Fruit fly (Drosophila melanogaster) whole organism, embryonic: Measurements from ENCODE around the gene CG15882.

Experiments used
- Atf-2 ChIP-seq: fragments of 200-800 bp; sonication (Bioruptor generic); optimal IDR thresholded peaks from 2 replicates; lab custom pipeline; 2016; ENCODE audit warnings: missing biosample characterization, missing genetic modification characterization
- CG10321 ChIP-seq: fragments of 200-800 bp; sonication (Bioruptor generic); IDR thresholded peaks from 2 replicates; pipeline ENCODE4 v1.3.6; 2022; ENCODE audit warnings: missing biosample characterization, missing genetic modification characterization
- CG11398 ChIP-seq: fragments of 200-800 bp; sonication (Bioruptor generic); optimal IDR thresholded peaks from 2 replicates; lab custom pipeline; 2016; ENCODE audit warnings: missing biosample characterization, missing genetic modification characterization
- CG11456 ChIP-seq: fragments of 200-800 bp; sonication (Bioruptor generic); IDR thresholded peaks from 3 replicates; pipeline ENCODE4 v1.3.6; 2022; ENCODE audit warnings: missing biosample characterization, missing genetic modification characterization
- CG11723 ChIP-seq: fragments of 200-800 bp; sonication (Bioruptor generic); optimal IDR thresholded peaks from 2 replicates; lab custom pipeline; 2017; ENCODE audit warnings: missing biosample characterization, mild to moderate bottlenecking, missing genetic modification characterization
- CG12155 ChIP-seq: fragments of 200-800 bp; sonication (Bioruptor generic); optimal IDR thresholded peaks from 3 replicates; lab custom pipeline; 2016; ENCODE audit warnings: missing biosample characterization, missing genetic modification characterization
- CG12659 ChIP-seq: fragments of 200-800 bp; sonication (Bioruptor generic); optimal IDR thresholded peaks from 3 replicates; lab custom pipeline; 2017; ENCODE audit warnings: mild to moderate bottlenecking, missing biosample characterization, missing genetic modification reagents, missing genetic modification characterization
- CG12769 ChIP-seq: fragments of 200-800 bp; sonication (Bioruptor generic); optimal IDR thresholded peaks from 2 replicates; lab custom pipeline; 2019; ENCODE audit warnings: missing biosample characterization, mild to moderate bottlenecking, missing genetic modification characterization, moderate library complexity
- CG14860 ChIP-seq: fragments of 200-800 bp; sonication (Bioruptor generic); IDR thresholded peaks from 3 replicates; pipeline ENCODE4 v1.3.6; 2022; ENCODE audit warnings: missing biosample characterization, missing genetic modification characterization; ENCODE audit not compliant: partially characterized antibody
- CG15479 ChIP-seq: fragments of 200-800 bp; sonication (Bioruptor generic); optimal IDR thresholded peaks from 3 replicates; lab custom pipeline; 2019; ENCODE audit warnings: missing biosample characterization, mild to moderate bottlenecking, missing genetic modification characterization, moderate library complexity
- CG17359 ChIP-seq: fragments of 200-800 bp; sonication (Bioruptor generic); optimal IDR thresholded peaks from 3 replicates; lab custom pipeline; 2018; ENCODE audit warnings: missing biosample characterization, mild to moderate bottlenecking, missing genetic modification characterization, moderate library complexity
- CG18011 ChIP-seq: fragments of 200-800 bp; sonication (Bioruptor generic); optimal IDR thresholded peaks from 2 replicates; lab custom pipeline; 2017; ENCODE audit warnings: missing biosample characterization, missing genetic modification characterization, mild to moderate bottlenecking, moderate library complexity, missing genotype
- CG18764 ChIP-seq: fragments of 200-800 bp; sonication (Bioruptor generic); optimal IDR thresholded peaks from 3 replicates; lab custom pipeline; 2016; ENCODE audit warnings: missing biosample characterization, missing genetic modification characterization
- CG2129 ChIP-seq: fragments of 200-800 bp; sonication (Bioruptor generic); IDR thresholded peaks from 2 replicates; pipeline ENCODE4 v1.3.6; 2022; ENCODE audit warnings: missing biosample characterization, missing genetic modification characterization; ENCODE audit not compliant: partially characterized antibody
- CG2678 ChIP-seq: fragments of 200-800 bp; sonication (Bioruptor generic); optimal IDR thresholded peaks from 3 replicates; lab custom pipeline; 2019; ENCODE audit warnings: missing biosample characterization, mild to moderate bottlenecking, missing genetic modification characterization, moderate library complexity
- CG2889 ChIP-seq: fragments of 200-800 bp; sonication (Bioruptor generic); IDR thresholded peaks from 3 replicates; pipeline ENCODE4 v1.3.6; 2022; ENCODE audit warnings: missing biosample characterization, missing genetic modification characterization
- CG30431 ChIP-seq: fragments of 200-800 bp; sonication (Bioruptor generic); optimal IDR thresholded peaks from 2 replicates; lab custom pipeline; 2017; ENCODE audit warnings: missing biosample characterization, missing genetic modification characterization
- CG31441 ChIP-seq: fragments of 200-800 bp; sonication (Bioruptor generic); IDR thresholded peaks from 2 replicates; pipeline ENCODE4 v1.3.6; 2022; ENCODE audit warnings: missing biosample characterization, missing genetic modification characterization
- CG32532 ChIP-seq: fragments of 200-800 bp; sonication (Bioruptor generic); IDR thresholded peaks from 2 replicates; pipeline ENCODE4 v1.3.6; 2022; ENCODE audit warnings: missing biosample characterization, missing genetic modification characterization
- CG32772 ChIP-seq: fragments of 200-800 bp; sonication (Bioruptor generic); IDR thresholded peaks from 2 replicates; pipeline ENCODE4 v1.3.6; 2022; ENCODE audit warnings: missing biosample characterization, missing genetic modification characterization
- CG3281 ChIP-seq: fragments of 200-800 bp; sonication (Bioruptor generic); optimal IDR thresholded peaks from 3 replicates; lab custom pipeline; 2017; ENCODE audit warnings: missing biosample characterization, mild to moderate bottlenecking, missing genetic modification characterization
- CG4404 ChIP-seq: fragments of 200-800 bp; sonication (Bioruptor generic); IDR thresholded peaks from 2 replicates; pipeline ENCODE4 v1.3.6; 2022; ENCODE audit warnings: missing biosample characterization, missing genetic modification characterization
- CG4820 ChIP-seq: fragments of 200-800 bp; sonication (Bioruptor generic); optimal IDR thresholded peaks from 3 replicates; lab custom pipeline; 2016; ENCODE audit warnings: missing biosample characterization, missing genetic modification characterization
- CG6689 ChIP-seq: fragments of 200-800 bp; sonication (Bioruptor generic); IDR thresholded peaks from 2 replicates; pipeline ENCODE4 v1.3.6; 2022; ENCODE audit warnings: missing biosample characterization, missing genetic modification characterization
- CG7556 ChIP-seq: fragments of 200-800 bp; sonication (Bioruptor generic); optimal IDR thresholded peaks from 2 replicates; lab custom pipeline; 2017; ENCODE audit warnings: missing biosample characterization, mild to moderate bottlenecking, missing genetic modification characterization
- CTCF ChIP-seq: fragments of 200-800 bp; sonication (Bioruptor generic); optimal IDR thresholded peaks from 2 replicates; lab custom pipeline; 2017; ENCODE audit warnings: missing biosample characterization, mild to moderate bottlenecking, missing genetic modification characterization, moderate library complexity
- Dad ChIP-seq: fragments of 200-800 bp; sonication (Bioruptor generic); optimal IDR thresholded peaks from 3 replicates; lab custom pipeline; 2016; ENCODE audit warnings: missing biosample characterization, missing genetic modification characterization
- Dref ChIP-seq: fragments of 200-800 bp; sonication (Bioruptor generic); IDR thresholded peaks from 2 replicates; pipeline ENCODE4 v1.3.6; 2022; ENCODE audit warnings: missing biosample characterization, missing genetic modification characterization
- ERR ChIP-seq: fragments of 200-800 bp; sonication (Bioruptor generic); optimal IDR thresholded peaks from 2 replicates; lab custom pipeline; 2016; ENCODE audit warnings: missing biosample characterization, missing genetic modification characterization
- HmgZ ChIP-seq: fragments of 200-800 bp; sonication (Bioruptor generic); optimal IDR thresholded peaks from 2 replicates; lab custom pipeline; 2018; ENCODE audit warnings: missing biosample characterization, mild to moderate bottlenecking, missing genetic modification characterization
- Hr78 ChIP-seq, 2 experiments: fragments of 200-800 bp in 1 of 2; fragments of >200 bp in 1 of 2; sonication (Bioruptor generic) in 1 of 2; optimal IDR thresholded peaks; 2 replicates each; lab custom pipeline; 2017 to 2019; ENCODE audit warnings: missing biosample characterization in 2 of 2, missing genetic modification characterization in 2 of 2, mild to moderate bottlenecking in 1 of 2, moderate library complexity in 1 of 2
- Ravus ChIP-seq: fragments of 200-800 bp; sonication (Bioruptor generic); IDR thresholded peaks from 2 replicates; pipeline ENCODE4 v1.3.6; 2022; ENCODE audit warnings: missing biosample characterization, missing genetic modification characterization
- Tbp ChIP-seq: fragments of >200 bp; optimal IDR thresholded peaks from 2 replicates; lab custom pipeline; 2018; ENCODE audit warnings: missing biosample characterization, missing genetic modification characterization
- Vsx1 ChIP-seq: fragments of 200-800 bp; sonication (Bioruptor generic); optimal IDR thresholded peaks from 2 replicates; lab custom pipeline; 2017; ENCODE audit warnings: missing biosample characterization, mild to moderate bottlenecking, missing genetic modification characterization, missing genetic modification reagents
- ap ChIP-seq: fragments of 200-800 bp; sonication (Bioruptor generic); IDR thresholded peaks from 2 replicates; pipeline ENCODE4 v1.3.6; 2022; ENCODE audit warnings: missing biosample characterization, missing genetic modification characterization
- bab2 ChIP-seq: fragments of 200-800 bp; sonication (Bioruptor generic); optimal IDR thresholded peaks from 2 replicates; lab custom pipeline; 2016; ENCODE audit warnings: missing biosample characterization, missing genetic modification characterization
- bsh ChIP-seq, 2 experiments: fragments of 200-800 bp; sonication (Bioruptor generic); optimal IDR thresholded peaks; 2 replicates each; lab custom pipeline; 2017 to 2018; ENCODE audit warnings: mild to moderate bottlenecking in 2 of 2, missing biosample characterization in 2 of 2, missing genetic modification characterization in 2 of 2, moderate library complexity in 1 of 2
- cad ChIP-seq: fragments of >200 bp; optimal IDR thresholded peaks from 2 replicates; lab custom pipeline; 2017; ENCODE audit warnings: missing biosample characterization, missing genetic modification characterization
- da ChIP-seq: fragments of 200-800 bp; sonication (Bioruptor generic); optimal IDR thresholded peaks from 2 replicates; lab custom pipeline; 2016; ENCODE audit warnings: missing biosample characterization, missing genetic modification characterization
- dm ChIP-seq: fragments of 200-800 bp; sonication (Bioruptor generic); optimal IDR thresholded peaks from 3 replicates; lab custom pipeline; 2016; ENCODE audit warnings: missing biosample characterization, missing genetic modification characterization
- dysf ChIP-seq: fragments of 200-800 bp; sonication (Bioruptor generic); IDR thresholded peaks from 3 replicates; pipeline ENCODE4 v1.3.6; 2022; ENCODE audit warnings: missing biosample characterization, missing genetic modification characterization
- gem ChIP-seq: fragments of 200-800 bp; sonication (Bioruptor generic); optimal IDR thresholded peaks from 2 replicates; lab custom pipeline; 2019; ENCODE audit warnings: missing biosample characterization, mild to moderate bottlenecking, missing genetic modification characterization, moderate library complexity
- lbe ChIP-seq: fragments of 200-800 bp; sonication (Bioruptor generic); optimal IDR thresholded peaks from 2 replicates; lab custom pipeline; 2016; ENCODE audit warnings: missing biosample characterization, mild to moderate bottlenecking, missing genetic modification characterization
- nerfin-1 ChIP-seq: fragments of 200-800 bp; sonication (Bioruptor generic); optimal IDR thresholded peaks from 3 replicates; lab custom pipeline; 2019; ENCODE audit warnings: missing biosample characterization, mild to moderate bottlenecking, missing genetic modification characterization, moderate library complexity
- odd ChIP-seq: fragments of 200-800 bp; sonication (Bioruptor generic); optimal IDR thresholded peaks from 2 replicates; lab custom pipeline; 2017; ENCODE audit warnings: missing biosample characterization, mild to moderate bottlenecking, missing genetic modification characterization
- otp ChIP-seq: fragments of 200-800 bp; sonication (Bioruptor generic); IDR thresholded peaks from 3 replicates; pipeline ENCODE4, ENCODE4 v1.3.6; 2022; ENCODE audit warnings: missing biosample characterization, missing genetic modification characterization
- rib ChIP-seq: fragments of 200-800 bp; sonication (Bioruptor generic); IDR thresholded peaks from 2 replicates; pipeline ENCODE4 v1.3.6; 2022; ENCODE audit warnings: missing biosample characterization, missing genetic modification characterization
- ro ChIP-seq: fragments of 200-800 bp; sonication (Bioruptor generic); IDR thresholded peaks from 2 replicates; pipeline ENCODE4 v1.3.6; 2022; ENCODE audit warnings: missing biosample characterization, missing genetic modification characterization
- sima ChIP-seq: fragments of 200-800 bp; sonication (Bioruptor generic); optimal IDR thresholded peaks from 2 replicates; lab custom pipeline; 2016; ENCODE audit warnings: missing biosample characterization, missing genetic modification characterization
- tll ChIP-seq, 2 experiments: fragments of 200-800 bp in 1 of 2; fragments of >200 bp in 1 of 2; sonication (Bioruptor generic) in 1 of 2; optimal IDR thresholded peaks; 2 replicates each; lab custom pipeline; 2017 to 2019; ENCODE audit warnings: missing biosample characterization in 2 of 2, missing genetic modification characterization in 2 of 2, mild to moderate bottlenecking in 1 of 2, moderate library complexity in 1 of 2
- zen2 ChIP-seq: fragments of 200-800 bp; sonication (Bioruptor generic); IDR thresholded peaks from 3 replicates; pipeline ENCODE4 v1.3.6; 2022; ENCODE audit warnings: missing biosample characterization, missing genetic modification characterization; ENCODE audit not compliant: partially characterized antibody

CG15882 gene

DNA sequence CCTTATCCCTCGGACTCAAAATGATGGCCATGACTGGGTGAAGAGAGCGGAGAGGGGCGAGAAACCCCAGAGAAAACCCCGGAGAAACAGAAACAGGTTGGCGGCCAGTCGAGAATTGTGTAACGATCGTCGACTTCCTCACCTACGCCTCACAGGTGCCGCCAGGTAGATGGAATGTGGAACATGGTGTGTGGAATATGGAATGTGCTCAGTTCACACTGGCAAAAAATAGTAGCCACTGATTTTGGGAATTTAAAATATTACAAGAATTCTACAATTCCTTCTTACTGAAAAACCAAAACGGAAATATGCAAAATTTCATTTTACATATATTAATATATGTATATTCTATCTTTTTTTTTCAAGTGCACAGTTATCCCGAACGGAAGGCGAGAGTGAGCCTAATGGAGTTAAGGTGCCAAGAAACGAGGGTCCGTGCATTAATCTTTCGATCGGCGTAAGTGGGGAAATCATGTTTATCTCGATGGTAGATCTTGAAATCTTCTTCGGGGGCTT, 31.8 kb upstream of the CG15882 start (continued):
- TF ChIP-seq lbe (GFP tag; lab: Kevin White, UChicago) (peak; percentile 78), otp (GFP tag; lab: Robert Waterston, UW) (peak; percentile 87), gem (tag; lab: Kevin White, UChicago) (peak; percentile 93), tll (GFP tag; optimal IDR thresholded peaks at IDR 0.05; lab: Kevin White, UChicago) (no peak), CG30431 (GFP tag; lab: Kevin White, UChicago) (peak; percentile 81), CG31441 (GFP tag; lab: Robert Waterston, UW) (peak; percentile 91), CTCF (no peak), CG32532 (peak; percentile 86), dysf (GFP tag; lab: Robert Waterston, UW) (peak; percentile 82), Vsx1 (GFP tag; lab: Kevin White, UChicago) (peak; percentile 38), Dad (GFP tag; lab: Kevin White, UChicago) (peak; percentile 38), cad (GFP tag; lab: Kevin White, UChicago) (no peak), CG18764 (peak; percentile 77), zen2 (GFP tag; lab: Robert Waterston, UW) (no peak), sima (no peak), da (GFP tag; lab: Kevin White, UChicago) (no peak), CG17359 (tag; lab: Kevin White, UChicago) (peak; percentile 73), CG12769 (peak; percentile 20), HmgZ (tag; lab: Kevin White, UChicago) (peak; percentile 50), rib (GFP tag; lab: Robert Waterston, UW) (peak; percentile 87), Ravus (GFP tag; lab: Robert Waterston, UW) (no peak; the same call in 1 of the 2 replicates), CG10321 (GFP tag; lab: Robert Waterston, UW) (no peak), CG11398 (GFP tag; lab: Kevin White, UChicago) (no peak), CG18011 (GFP tag; lab: Kevin White, UChicago) (no peak), ERR (GFP tag; lab: Kevin White, UChicago) (no peak), nerfin-1 (tag; lab: Kevin White, UChicago) (peak; percentile 79), CG3281 (GFP tag; lab: Kevin White, UChicago) (peak; percentile 69), CG11723 (GFP tag; lab: Kevin White, UChicago) (peak; percentile 33), ap (peak; percentile 60), bab2 (GFP tag; lab: Kevin White, UChicago) (peak; percentile 29), Dref (GFP tag; lab: Robert Waterston, UW) (no peak), CG15479 (GFP tag; lab: Kevin White, UChicago) (peak; percentile 47), CG2678 (peak; percentile 85), CG32772 (peak; percentile 82), Tbp (GFP tag; lab: Kevin White, UChicago) (no peak), CG6689 (GFP tag; lab: Robert Waterston, UW) (peak; percentile 86), dm (GFP tag; lab: Kevin White, UChicago) (no peak), odd (GFP tag; lab: Kevin White, UChicago) (peak; percentile 82), bsh (GFP tag; optimal IDR thresholded peaks at IDR 0.05; lab: Kevin White, UChicago) (peak; percentile 57 to 89), CG2889 (GFP tag; lab: Robert Waterston, UW) (peak; percentile 72; the same call in 1 of the 3 replicates), CG4404 (GFP tag; lab: Robert Waterston, UW) (peak; percentile 92), ro (GFP tag; lab: Robert Waterston, UW) (peak; percentile 57), CG12659 (GFP tag; lab: Kevin White, UChicago) (peak; percentile 54), Atf-2 (GFP tag; lab: Kevin White, UChicago) (no peak), CG11456 (GFP tag; lab: Robert Waterston, UW) (peak; percentile 79; the same call in 2 of the 3 replicates), CG12155 (GFP tag; lab: Kevin White, UChicago) (peak; percentile 69), Hr78 (GFP tag; optimal IDR thresholded peaks at IDR 0.05; lab: Kevin White, UChicago) (peak in 1 of 2 experiments; percentile 35), CG14860 (GFP tag; lab: Robert Waterston, UW) (no peak), CG7556 (GFP tag; lab: Kevin White, UChicago) (peak; percentile 80), CG4820 (GFP tag; lab: Kevin White, UChicago) (peak; percentile 83), CG2129 (GFP tag; lab: Robert Waterston, UW) (no peak)
